Fruit fly (Drosophila melanogaster): ENCODE results near the gene Octbeta2R.
A peak's percentile ranks its signal among the peaks of the same experiment; 100 is the strongest.

The Octbeta2R gene

dm6 chr3R:12626674-12627382, 31.3 kb upstream of the Octbeta2R start:
- TF ChIP-seq ttk (optimal IDR thresholded peaks at IDR 0.05) (no peak), insv (optimal IDR thresholded peaks at IDR 0.05) (no peak), Sin3A (optimal IDR thresholded peaks at IDR 0.05) (no peak), psq (optimal IDR thresholded peaks at IDR 0.05) (peak; percentile 86), Myc (optimal IDR thresholded peaks at IDR 0.05) (no peak), h (optimal IDR thresholded peaks at IDR 0.05) (no peak)

dm6 chr3R:12624913-12625312, 29.4 kb upstream of the Octbeta2R start:
- TF ChIP-seq psq (optimal IDR thresholded peaks at IDR 0.05): no peak
- TF ChIP-seq Myc (optimal IDR thresholded peaks at IDR 0.05): no peak
- TF ChIP-seq insv (optimal IDR thresholded peaks at IDR 0.05): no peak
- no peak for TF ChIP-seq ttk (optimal IDR thresholded peaks at IDR 0.05)
- no peak for TF ChIP-seq h (optimal IDR thresholded peaks at IDR 0.05)
- no peak for TF ChIP-seq Sin3A (optimal IDR thresholded peaks at IDR 0.05)

- TF ChIP-seq insv (optimal IDR thresholded peaks at IDR 0.05): no peak
- no peak for TF ChIP-seq Sin3A (optimal IDR thresholded peaks at IDR 0.05)
- TF ChIP-seq Myc (optimal IDR thresholded peaks at IDR 0.05): no peak
- no peak for TF ChIP-seq h (optimal IDR thresholded peaks at IDR 0.05)
- no peak for TF ChIP-seq ttk (optimal IDR thresholded peaks at IDR 0.05)
- TF ChIP-seq psq (optimal IDR thresholded peaks at IDR 0.05): no peak
Measured at dm6 chr3R:12622778-12623177, 27.3 kb upstream of the Octbeta2R start.

- no peak for TF ChIP-seq Myc (optimal IDR thresholded peaks at IDR 0.05)
Measured at dm6 chr3R:12615553-12615952, 20.0 kb upstream of the Octbeta2R start.

- TF ChIP-seq h (optimal IDR thresholded peaks at IDR 0.05): no peak
- TF ChIP-seq ttk (optimal IDR thresholded peaks at IDR 0.05): no peak
- TF ChIP-seq insv (optimal IDR thresholded peaks at IDR 0.05): no peak
- TF ChIP-seq psq (optimal IDR thresholded peaks at IDR 0.05): no peak
- no peak for TF ChIP-seq Myc (optimal IDR thresholded peaks at IDR 0.05)
- no peak for TF ChIP-seq Sin3A (optimal IDR thresholded peaks at IDR 0.05)
Measured at dm6 chr3R:12611973-12612372, 16.4 kb upstream of the Octbeta2R start.

- no peak for TF ChIP-seq h (optimal IDR thresholded peaks at IDR 0.05)
- TF ChIP-seq Myc (optimal IDR thresholded peaks at IDR 0.05): no peak
- TF ChIP-seq insv (optimal IDR thresholded peaks at IDR 0.05): no peak
- no peak for TF ChIP-seq Sin3A (optimal IDR thresholded peaks at IDR 0.05)
- TF ChIP-seq ttk (optimal IDR thresholded peaks at IDR 0.05): no peak
- TF ChIP-seq psq (optimal IDR thresholded peaks at IDR 0.05): no peak
Measured at dm6 chr3R:12595890-12596215, 328 bp upstream of the Octbeta2R start.

- TF ChIP-seq h (optimal IDR thresholded peaks at IDR 0.05) (no peak), Myc (optimal IDR thresholded peaks at IDR 0.05) (no peak), ttk (optimal IDR thresholded peaks at IDR 0.05) (no peak), psq (optimal IDR thresholded peaks at IDR 0.05) (no peak), insv (optimal IDR thresholded peaks at IDR 0.05) (no peak), Sin3A (optimal IDR thresholded peaks at IDR 0.05) (no peak)
Measured at dm6 chr3R:12591672-12592071, 3.9 kb downstream of the Octbeta2R start.

dm6 chr3R:12568765-12569164, 26.8 kb downstream of the Octbeta2R start:
- TF ChIP-seq ttk (optimal IDR thresholded peaks at IDR 0.05): no peak
- no peak for TF ChIP-seq Sin3A (optimal IDR thresholded peaks at IDR 0.05)
- no peak for TF ChIP-seq h (optimal IDR thresholded peaks at IDR 0.05)

- TF ChIP-seq Sin3A (optimal IDR thresholded peaks at IDR 0.05) (no peak), Myc (optimal IDR thresholded peaks at IDR 0.05) (no peak), h (optimal IDR thresholded peaks at IDR 0.05) (no peak), ttk (optimal IDR thresholded peaks at IDR 0.05) (no peak), psq (optimal IDR thresholded peaks at IDR 0.05) (no peak), insv (optimal IDR thresholded peaks at IDR 0.05) (no peak)
Measured at dm6 chr3R:12562026-12562425, 33.5 kb downstream of the Octbeta2R start.

- TF ChIP-seq insv (optimal IDR thresholded peaks at IDR 0.05) (no peak), h (optimal IDR thresholded peaks at IDR 0.05) (no peak), psq (optimal IDR thresholded peaks at IDR 0.05) (no peak), ttk (optimal IDR thresholded peaks at IDR 0.05) (no peak), Sin3A (optimal IDR thresholded peaks at IDR 0.05) (no peak), Myc (optimal IDR thresholded peaks at IDR 0.05) (no peak)
Measured at dm6 chr3R:12561149-12561548, 34.4 kb downstream of the Octbeta2R start.

- TF ChIP-seq ttk (optimal IDR thresholded peaks at IDR 0.05) (no peak), h (optimal IDR thresholded peaks at IDR 0.05) (no peak), insv (optimal IDR thresholded peaks at IDR 0.05) (no peak), Myc (optimal IDR thresholded peaks at IDR 0.05) (no peak), psq (optimal IDR thresholded peaks at IDR 0.05) (no peak)
Measured at dm6 chr3R:12548229-12548628, 47.3 kb downstream of the Octbeta2R start, which contains the start of gene Octbeta3R. Octbeta3R (minus strand) TSS chr3R:12548229.

- TF ChIP-seq ttk (optimal IDR thresholded peaks at IDR 0.05) (no peak), insv (optimal IDR thresholded peaks at IDR 0.05) (no peak), Myc (optimal IDR thresholded peaks at IDR 0.05) (no peak), h (optimal IDR thresholded peaks at IDR 0.05) (no peak), psq (optimal IDR thresholded peaks at IDR 0.05) (no peak), Sin3A (optimal IDR thresholded peaks at IDR 0.05) (no peak)
Measured at dm6 chr3R:12542947-12543346, 52.6 kb downstream of the Octbeta2R start.

dm6 chr3R:12525888-12526287, 69.6 kb downstream of the Octbeta2R start, which contains the start of gene Hug:
Hug (plus strand) TSS chr3R:12526188.
- TF ChIP-seq Sin3A (optimal IDR thresholded peaks at IDR 0.05) (no peak), h (optimal IDR thresholded peaks at IDR 0.05) (no peak), psq (optimal IDR thresholded peaks at IDR 0.05) (no peak), ttk (optimal IDR thresholded peaks at IDR 0.05) (no peak), Myc (optimal IDR thresholded peaks at IDR 0.05) (no peak), insv (optimal IDR thresholded peaks at IDR 0.05) (no peak)
